Worm (Caenorhabditis elegans) whole organism, early embryonic: ENCODE measurements around the gene cutl-26.

ENCODE experiments used
- B0310.2 ChIP-seq: sonication (generic microtip); optimal IDR thresholded peaks from 2 replicates; lab custom pipeline; 2016; ENCODE audit warnings: mild to moderate bottlenecking, missing genetic modification characterization, missing compliant biosample characterization
- ama-1 ChIP-seq: fragments of 150-350 bp; optimal IDR thresholded peaks from 2 replicates; lab custom pipeline; 2014
- ceh-13 ChIP-seq: fragments of 200-800 bp; sonication (Bioruptor generic); optimal IDR thresholded peaks from 2 replicates; lab custom pipeline; 2018; ENCODE audit warnings: mild to moderate bottlenecking, missing genetic modification characterization, missing compliant biosample characterization
- ceh-36 ChIP-seq: sonication (generic microtip); optimal IDR thresholded peaks from 2 replicates; lab custom pipeline; 2016; ENCODE audit warnings: missing genetic modification characterization, inconsistent platforms, missing compliant biosample characterization
- flt-1 ChIP-seq: fragments of 200-800 bp; sonication (Bioruptor generic); IDR thresholded peaks from 2 replicates; pipeline ENCODE4 v1.3.6; 2022; ENCODE audit warnings: missing genetic modification characterization, missing compliant biosample characterization
- hmg-4 ChIP-seq: fragments of 200-800 bp; sonication (Bioruptor generic); optimal IDR thresholded peaks from 2 replicates; lab custom pipeline; 2018; ENCODE audit warnings: mild to moderate bottlenecking, missing genetic modification characterization, missing compliant biosample characterization
- hnd-1 ChIP-seq: sonication (generic microtip); optimal IDR thresholded peaks from 2 replicates; lab custom pipeline; 2016; ENCODE audit warnings: missing genetic modification characterization, missing compliant biosample characterization
- pes-1 ChIP-seq: fragments of 200-800 bp; sonication (Bioruptor generic); IDR thresholded peaks from 2 replicates; pipeline ENCODE4 v1.3.6; 2022; ENCODE audit warnings: missing genetic modification reagents, missing genetic modification characterization, missing compliant biosample characterization
- sea-1 ChIP-seq: fragments of 200-800 bp; sonication (Bioruptor generic); conservative IDR thresholded peaks from 2 replicates; pipeline ENCODE4 v1.3.6; 2022; ENCODE audit warnings: missing genetic modification characterization, missing compliant biosample characterization
- tbx-11 ChIP-seq: fragments of 200-800 bp; sonication (Bioruptor generic); IDR thresholded peaks from 2 replicates; pipeline ENCODE4 v1.3.6; 2022; ENCODE audit warnings: missing genetic modification characterization, missing compliant biosample characterization

DNA sequence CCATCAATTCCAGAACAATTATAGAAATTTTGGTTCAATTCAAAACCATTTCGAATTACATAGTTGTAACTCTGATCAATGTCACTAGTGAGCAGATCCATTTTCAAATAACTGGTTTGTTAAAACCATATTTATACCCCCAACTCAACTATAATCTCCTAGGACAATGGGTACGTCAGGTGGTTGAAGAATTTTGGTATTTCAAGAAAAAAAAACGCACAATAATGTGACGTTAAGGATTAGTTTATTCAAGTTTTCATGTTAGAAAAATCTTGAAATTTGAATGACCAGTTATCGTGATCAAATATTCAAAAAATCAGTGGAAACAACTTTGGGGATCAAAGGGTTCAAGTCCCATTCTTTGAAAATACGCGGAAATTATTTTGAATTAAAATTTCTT is 23.4 kb upstream of the cutl-26 start, which contains the start of gene srt-24:
- TF ChIP-seq flt-1 (GFP tag; lab: Robert Waterston, UW) (no peak), ceh-13 (GFP tag; lab: Kevin White, UChicago) (no peak), B0310.2 (no peak), ceh-36 (tag; lab: Kevin White, UChicago) (no peak), sea-1 (GFP tag; lab: Robert Waterston, UW) (no peak), ama-1 (lab: Kevin White, UChicago) (no peak), pes-1 (GFP tag; lab: Robert Waterston, UW) (no peak), tbx-11 (GFP tag; lab: Robert Waterston, UW) (no peak), hmg-4 (GFP tag; lab: Kevin White, UChicago) (no peak), hnd-1 (tag; lab: Kevin White, UChicago) (no peak)
